Worm (Caenorhabditis elegans) whole organism, L4 larva: ENCODE measurements around the gene fipr-10.

Source experiments
- R02D3.7 ChIP-seq: fragments of 150-350 bp; sonication (generic microtip); optimal IDR thresholded peaks from 3 replicates; lab custom pipeline; 2014; ENCODE audit warnings: missing biosample characterization, missing genetic modification characterization
- aly-2 ChIP-seq: sonication (generic microtip); optimal IDR thresholded peaks from 2 replicates; lab custom pipeline; 2018; ENCODE audit warnings: missing biosample characterization, missing genetic modification characterization
- ceh-82 ChIP-seq: sonication (generic microtip); optimal IDR thresholded peaks from 2 replicates; lab custom pipeline; 2017; ENCODE audit warnings: missing biosample characterization, missing genetic modification characterization
- gei-8 ChIP-seq: fragments of 200-800 bp; sonication (Bioruptor generic); optimal IDR thresholded peaks from 2 replicates; lab custom pipeline; 2018; ENCODE audit warnings: mild to moderate bottlenecking, missing genetic modification characterization, missing compliant biosample characterization
- lin-15B ChIP-seq: fragments of 150-350 bp; sonication (generic microtip); optimal IDR thresholded peaks from 3 replicates; lab custom pipeline; 2014; ENCODE audit warnings: missing biosample characterization, missing genetic modification characterization
- mep-1 ChIP-seq: fragments of 150-350 bp; sonication (generic microtip); optimal IDR thresholded peaks from 3 replicates; lab custom pipeline; 2014; ENCODE audit warnings: missing biosample characterization, missing genetic modification characterization
- nhr-11 ChIP-seq: fragments of 150-350 bp; optimal IDR thresholded peaks from 2 replicates; lab custom pipeline; 2014; ENCODE audit warnings: missing biosample characterization, missing genetic modification characterization
- nhr-28 ChIP-seq: fragments of 150-350 bp; optimal IDR thresholded peaks from 2 replicates; lab custom pipeline; 2014; ENCODE audit warnings: missing biosample characterization, missing genetic modification characterization
- nhr-77 ChIP-seq: fragments of 150-350 bp; optimal IDR thresholded peaks from 2 replicates; lab custom pipeline; 2014; ENCODE audit warnings: missing biosample characterization, missing genetic modification characterization
- spr-1 ChIP-seq: sonication (generic microtip); optimal IDR thresholded peaks from 2 replicates; lab custom pipeline; 2016; ENCODE audit warnings: mild to moderate bottlenecking, missing genetic modification characterization, missing compliant biosample characterization

DNA sequence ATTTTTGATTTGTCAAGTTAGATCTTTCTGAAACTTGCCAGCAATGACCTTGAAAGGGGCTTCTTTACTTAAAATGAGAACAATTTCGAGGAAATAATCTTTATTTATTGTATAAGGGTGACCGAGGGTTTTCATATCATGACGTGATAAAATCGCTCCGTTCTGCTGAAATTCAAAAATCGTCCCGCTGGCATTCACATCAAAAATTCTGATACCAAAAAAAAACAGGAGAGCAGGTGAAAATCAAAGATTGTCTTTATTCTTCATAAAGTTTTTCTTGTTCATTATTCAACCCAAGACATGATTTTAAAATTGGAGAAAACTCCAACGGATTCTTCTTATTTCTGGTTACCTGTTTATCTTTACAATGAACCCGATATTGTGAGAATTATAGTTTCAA lies 30.1 kb downstream of the fipr-10 start, which contains the start of gene sre-28:
- TF ChIP-seq spr-1 (tag; lab: Kevin White, UChicago) (no peak), nhr-28 (tag; lab: Kevin White, UChicago) (no peak), mep-1 (tag; lab: Kevin White, UChicago) (no peak), nhr-77 (tag; lab: Kevin White, UChicago) (no peak), aly-2 (tag; lab: Kevin White, UChicago) (no peak), ceh-82 (tag; lab: Kevin White, UChicago) (no peak), lin-15B (tag; lab: Kevin White, UChicago) (no peak), R02D3.7 (no peak), nhr-11 (no peak), gei-8 (GFP tag; lab: Kevin White, UChicago) (no peak)
